Fruit fly (Drosophila melanogaster): ENCODE data around the gene CG44198.

Gene CG44198

DNA sequence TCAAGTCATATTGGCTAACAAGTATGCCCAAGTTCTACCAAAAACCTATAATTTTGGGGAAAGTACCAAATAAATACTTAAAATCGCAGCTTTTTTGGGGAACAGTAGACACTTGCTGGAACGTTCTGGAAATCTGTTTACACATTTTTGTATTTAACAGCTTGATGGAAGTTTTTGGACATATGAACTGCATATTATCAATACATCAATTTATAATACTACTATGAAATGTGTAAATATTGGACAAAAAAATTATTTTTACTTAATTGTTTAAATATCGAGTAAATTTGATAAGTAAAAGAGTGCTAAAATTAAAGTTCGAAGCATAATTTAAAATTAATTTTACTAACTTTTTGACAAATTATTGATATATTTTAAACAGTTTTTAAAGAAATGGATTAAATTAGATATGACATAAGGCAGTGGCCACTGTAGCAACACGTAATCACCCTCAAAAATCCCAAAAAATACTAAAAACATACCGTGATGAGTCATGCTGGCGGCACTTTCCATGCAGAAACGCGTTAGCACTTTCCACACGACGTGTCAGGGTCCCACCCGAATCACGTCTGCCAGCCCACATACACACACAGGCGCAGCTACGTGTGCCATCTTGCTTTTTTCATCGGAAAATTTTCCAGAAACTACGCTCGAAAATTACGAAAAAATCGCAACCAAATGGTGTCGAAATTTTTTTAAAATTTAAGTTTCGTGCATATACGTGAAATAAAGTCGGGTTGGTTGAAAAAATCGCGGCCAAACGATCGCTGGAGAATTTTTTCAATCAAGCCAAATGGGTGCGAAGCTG, 46.3 kb upstream of the CG44198 start, which contains the start of gene Sirt1 (continued):
- TF ChIP-seq CG14860 (GFP tag; IDR thresholded peaks at IDR 0.05; ENCODE audit: partially characterized antibody) (no peak), tgo (GFP tag; IDR thresholded peaks at IDR 0.05) (peak; percentile 84), CG32767 (GFP tag; IDR thresholded peaks at IDR 0.05) (peak; percentile 98), CG18476 (GFP tag; optimal IDR thresholded peaks at IDR 0.05) (peak; percentile 55), CG14050 (GFP tag; IDR thresholded peaks at IDR 0.05) (0 out of 3 replicates have a peak, but pooled peaks have one; percentile 47), Hand (GFP tag; optimal IDR thresholded peaks at IDR 0.05) (peak; percentile 16), sisA (GFP tag; IDR thresholded peaks at IDR 0.05) (peak; percentile 78), Optix (GFP tag; IDR thresholded peaks at IDR 0.05) (no peak), CG33213 (GFP tag; optimal IDR thresholded peaks at IDR 0.05) (no peak), fd96Cb (tag; optimal IDR thresholded peaks at IDR 0.05) (peak; percentile 88), CG34376 (GFP tag; optimal IDR thresholded peaks at IDR 0.05) (peak; percentile 43), wor (GFP tag; IDR thresholded peaks at IDR 0.05) (peak; percentile 75), Ets97D (GFP tag; optimal IDR thresholded peaks at IDR 0.05) (peak; percentile 8), nerfin-1 (tag; optimal IDR thresholded peaks at IDR 0.05) (peak; percentile 80), fd64A (GFP tag; optimal IDR thresholded peaks at IDR 0.05) (no peak), CG1647 (GFP tag; optimal IDR thresholded peaks at IDR 0.05) (no peak), Dip2 (GFP tag; IDR thresholded peaks at IDR 0.05) (no peak), Nf-YB (GFP tag; optimal IDR thresholded peaks at IDR 0.05) (peak; percentile 76), kay (GFP tag; optimal IDR thresholded peaks at IDR 0.05) (peak; percentile 100), Lpt (GFP tag; optimal IDR thresholded peaks at IDR 0.05) (no peak), Dfd (GFP tag; optimal IDR thresholded peaks at IDR 0.05) (no peak), inv (GFP tag; IDR thresholded peaks at IDR 0.05; ENCODE audit: partially characterized antibody) (no peak), Ets65A (GFP tag) (peak; percentile 90), CG8281 (tag; optimal IDR thresholded peaks at IDR 0.05) (peak; percentile 85), HLH4C (GFP tag; IDR thresholded peaks at IDR 0.05; ENCODE audit: partially characterized antibody) (no peak), PHDP (tag; optimal IDR thresholded peaks at IDR 0.05) (peak; percentile 84), Aef1 (GFP tag; IDR thresholded peaks at IDR 0.05) (peak; percentile 71; the same call in 2 of the 3 replicates), CG5245 (GFP tag; optimal IDR thresholded peaks at IDR 0.05) (peak; percentile 38), CG9727 (GFP tag; optimal IDR thresholded peaks at IDR 0.05) (peak; percentile 93), CG6791 (GFP tag; IDR thresholded peaks at IDR 0.05; ENCODE audit: partially characterized antibody) (0 out of 3 replicates have a peak, but pooled peaks have one; percentile 26), ken (GFP tag; IDR thresholded peaks at IDR 0.05) (peak; percentile 64; the same call in 1 of the 3 replicates), crol (GFP tag; IDR thresholded peaks at IDR 0.05) (0 out of 2 replicates have a peak, but pooled peaks have one; percentile 21), CG9215 (GFP tag; IDR thresholded peaks at IDR 0.05) (peak; percentile 88), CG11504 (tag; optimal IDR thresholded peaks at IDR 0.05) (peak; percentile 91), z (GFP tag; IDR thresholded peaks at IDR 0.05) (peak; percentile 8; the same call in 1 of the 3 replicates), Nf-YC (tag; optimal IDR thresholded peaks at IDR 0.05) (peak; percentile 85), ato (GFP tag; IDR thresholded peaks at IDR 0.05; ENCODE audit: partially characterized antibody) (no peak), ash1 (GFP tag; optimal IDR thresholded peaks at IDR 0.05) (no peak), tx (GFP tag; optimal IDR thresholded peaks at IDR 0.05) (peak; percentile 26), sim (GFP tag; IDR thresholded peaks at IDR 0.05) (no peak), Doc3 (GFP tag; IDR thresholded peaks at IDR 0.05; ENCODE audit: partially characterized antibody) (no peak), CG13296 (GFP tag; optimal IDR thresholded peaks at IDR 0.05) (peak; percentile 80), CG30431 (GFP tag; optimal IDR thresholded peaks at IDR 0.05) (peak; percentile 77), stc (GFP tag; IDR thresholded peaks at IDR 0.05) (peak; percentile 50; the same call in 1 of the 2 replicates), CG5180 (GFP tag; optimal IDR thresholded peaks at IDR 0.05) (no peak), lab (GFP tag; optimal IDR thresholded peaks at IDR 0.05) (peak; percentile 76), gfzf (GFP tag; optimal IDR thresholded peaks at IDR 0.05) (peak; percentile 82), cad (GFP tag; optimal IDR thresholded peaks at IDR 0.05) (no peak), Gsc (GFP tag; IDR thresholded peaks at IDR 0.05) (no peak; the same call in 1 of the 2 replicates)
